ENCODE assay signal across 4 worm cellular contexts in the genomic region with DNA sequence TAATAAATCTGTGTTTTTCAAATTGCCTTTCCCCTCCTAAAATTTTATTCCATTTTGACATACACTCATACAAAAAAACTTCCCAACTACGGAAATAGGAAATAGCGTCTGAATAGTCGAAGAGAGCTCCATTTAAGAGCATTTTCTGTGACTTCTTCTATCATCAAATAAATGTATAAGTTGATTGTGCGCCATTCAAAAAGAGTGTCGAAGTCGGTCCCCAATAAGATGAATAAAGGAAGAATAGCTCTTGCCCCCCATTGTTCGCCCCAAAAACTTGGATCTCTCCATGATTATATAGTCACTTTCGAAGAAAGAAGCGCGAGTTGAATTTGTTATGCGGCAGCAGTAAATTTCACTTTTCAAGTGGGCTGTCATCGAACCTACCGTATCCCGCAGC.
A peak's percentile ranks its signal among the peaks of the same experiment; 100 is the strongest.
TF ChIP-seq lines count a peak whose summit lies in the region.

No protein-coding gene starts in this region.

TF ChIP-seq in whole organism, L1 larva, 84 proteins besides CTCF, POLR2A, EP300 and RAD21:
- no peak for TF ChIP-seq tbx-2 (tag; optimal IDR thresholded peaks at IDR 0.05; lab: Kevin White, UChicago)
- no peak for TF ChIP-seq aha-1 (tag; optimal IDR thresholded peaks at IDR 0.05; lab: Kevin White, UChicago)
- TF ChIP-seq lin-14 (GFP tag; optimal IDR thresholded peaks at IDR 0.05; lab: Kevin White, UChicago) = no peak
- TF ChIP-seq irx-1 (tag; optimal IDR thresholded peaks at IDR 0.05; lab: Kevin White, UChicago) = peak; percentile 85
- no peak for TF ChIP-seq unc-98 (GFP tag; IDR thresholded peaks at IDR 0.05; lab: Robert Waterston, UW)
- TF ChIP-seq unc-130 (tag; optimal IDR thresholded peaks at IDR 0.05; lab: Kevin White, UChicago) = no peak
- TF ChIP-seq fkh-10 (GFP tag; optimal IDR thresholded peaks at IDR 0.05; lab: Kevin White, UChicago) = peak; percentile 50

TF ChIP-seq in whole organism, L3 larva, 47 proteins besides CTCF, POLR2A, EP300 and RAD21:
- TF ChIP-seq ceh-9 (tag; optimal IDR thresholded peaks at IDR 0.05; lab: Kevin White, UChicago) (no peak), nhr-77 (tag; optimal IDR thresholded peaks at IDR 0.05; lab: Kevin White, UChicago) (no peak), jun-1 (tag; optimal IDR thresholded peaks at IDR 0.05; lab: Kevin White, UChicago) (no peak), sea-2 (GFP tag; optimal IDR thresholded peaks at IDR 0.05; lab: Kevin White, UChicago) (no peak), fkh-10 (GFP tag; optimal IDR thresholded peaks at IDR 0.05; lab: Kevin White, UChicago) (peak; percentile 48), R02D3.7 (tag; optimal IDR thresholded peaks at IDR 0.05; lab: Kevin White, UChicago) (no peak)

TF ChIP-seq in whole organism, late embryonic, 69 proteins besides CTCF, POLR2A, EP300 and RAD21:
- peak; percentile 44 for TF ChIP-seq unc-42 (tag; optimal IDR thresholded peaks at IDR 0.05; lab: Kevin White, UChicago)
- no peak for TF ChIP-seq sdc-2 (tag; optimal IDR thresholded peaks at IDR 0.05; lab: Kevin White, UChicago)
- no peak for TF ChIP-seq fkh-10 (GFP tag; optimal IDR thresholded peaks at IDR 0.05; lab: Kevin White, UChicago)
- TF ChIP-seq pqm-1 (tag; optimal IDR thresholded peaks at IDR 0.05; lab: Kevin White, UChicago) = no peak
- no peak for TF ChIP-seq F13H6.1 (tag; optimal IDR thresholded peaks at IDR 0.05; lab: Kevin White, UChicago)
- TF ChIP-seq dmd-4 (tag; optimal IDR thresholded peaks at IDR 0.05; lab: Kevin White, UChicago; ENCODE audit: borderline replicate concordance) = no peak
TF ChIP-seq in whole organism, late embryonic: peak in this region for 1.

TF ChIP-seq in whole organism, mixed stage, embryonic, 35 proteins besides CTCF, POLR2A, EP300 and RAD21:
- TF ChIP-seq ces-1 (GFP tag; optimal IDR thresholded peaks at IDR 0.05; lab: Kevin White, UChicago) (peak; percentile 50), ceh-83 (GFP tag; optimal IDR thresholded peaks at IDR 0.05; lab: Kevin White, UChicago) (no peak)
